Fruit fly (Drosophila melanogaster) whole organism, wandering third instar larva: ENCODE data around the gene CG5644.

Source experiments
- Myc ChIP-seq: fragments of >200 bp; optimal IDR thresholded peaks from 2 replicates; lab custom pipeline; 2017
- OdsH ChIP-seq: fragments of 200-800 bp; sonication (Bioruptor generic); optimal IDR thresholded peaks from 2 replicates; lab custom pipeline; 2016; ENCODE audit warnings: missing biosample characterization, mild to moderate bottlenecking, missing genetic modification characterization
- Rel ChIP-seq, 2 experiments: fragments of 200-800 bp; sonication (Bioruptor generic) in 1 of 2; optimal IDR thresholded peaks; 2 replicates in 1 of 2; 3 replicates in 1 of 2; lab custom pipeline; 2016 to 2019; ENCODE audit warnings: mild to moderate bottlenecking in 2 of 2, missing biosample characterization in 2 of 2, missing genetic modification characterization in 2 of 2, moderate library complexity in 1 of 2
- br ChIP-seq: fragments of 200-800 bp; sonication (Bioruptor generic); optimal IDR thresholded peaks from 2 replicates; lab custom pipeline; 2016; ENCODE audit warnings: missing biosample characterization, missing genetic modification characterization
- fru ChIP-seq: fragments of 200-800 bp; sonication (Bioruptor generic); optimal IDR thresholded peaks from 3 replicates; lab custom pipeline; 2016; ENCODE audit warnings: missing biosample characterization, mild to moderate bottlenecking, missing genetic modification characterization
- lola ChIP-seq: fragments of >200 bp; optimal IDR thresholded peaks from 2 replicates; lab custom pipeline; 2017; ENCODE audit warnings: missing biosample characterization, missing genetic modification characterization
- pan ChIP-seq: fragments of >200 bp; optimal IDR thresholded peaks from 2 replicates; lab custom pipeline; 2017
- usp ChIP-seq: fragments of >200 bp; optimal IDR thresholded peaks from 2 replicates; lab custom pipeline; 2017; ENCODE audit warnings: missing biosample characterization, missing genetic modification characterization

DNA sequence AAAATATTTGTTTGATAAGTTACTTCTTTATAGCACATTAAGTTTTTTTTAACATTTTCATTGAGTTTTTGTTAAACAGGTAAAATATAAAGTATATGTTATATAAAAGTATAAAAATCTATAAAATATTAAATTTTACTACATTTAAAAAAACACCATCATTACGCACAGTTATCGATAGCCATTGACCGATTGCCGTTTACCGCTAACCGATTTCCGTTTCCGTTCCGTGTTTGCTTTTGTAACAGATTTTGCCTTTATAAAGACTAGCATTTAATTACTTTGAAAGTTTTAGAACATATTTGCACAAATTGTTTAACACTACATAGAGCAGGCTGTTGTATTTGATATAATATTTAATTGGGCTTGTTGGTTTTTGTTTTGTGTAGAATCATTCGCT is 40.0 kb downstream of the CG5644 start:
- TF ChIP-seq OdsH (GFP tag; lab: Kevin White, UChicago) (no peak), usp (no peak), Myc (lab: Kevin White, UChicago) (no peak), pan (lab: Kevin White, UChicago) (no peak), fru (GFP tag; lab: Kevin White, UChicago) (no peak), Rel (GFP tag; optimal IDR thresholded peaks at IDR 0.05; lab: Kevin White, UChicago) (no peak), Rel (tag; optimal IDR thresholded peaks at IDR 0.05; lab: Kevin White, UChicago) (no peak), lola (no peak), br (GFP tag; lab: Kevin White, UChicago) (no peak)
